Fruit fly (Drosophila melanogaster): Measurements from ENCODE around the gene Nt5a.

The Nt5a gene

dm6 chr3L:1323136-1323535 is 15.9 kb upstream of the Nt5a start (continued):
- TF ChIP-seq CG5245 (GFP tag; optimal IDR thresholded peaks at IDR 0.05): peak; percentile 64
- TF ChIP-seq nerfin-1 (tag; optimal IDR thresholded peaks at IDR 0.05): peak; percentile 58
- TF ChIP-seq mirr (GFP tag; optimal IDR thresholded peaks at IDR 0.05): no peak
- TF ChIP-seq CG7786 (GFP tag; optimal IDR thresholded peaks at IDR 0.05): peak; percentile 62
- peak; percentile 60 for TF ChIP-seq HLH3B (GFP tag; IDR thresholded peaks at IDR 0.05)
- TF ChIP-seq CG4328 (GFP tag; optimal IDR thresholded peaks at IDR 0.05): peak; percentile 10
- no peak for TF ChIP-seq gsb (GFP tag; IDR thresholded peaks at IDR 0.05)
- no peak for TF ChIP-seq da (GFP tag; optimal IDR thresholded peaks at IDR 0.05)
- TF ChIP-seq scrt (GFP tag; optimal IDR thresholded peaks at IDR 0.05): peak; percentile 21
- 0 out of 2 replicates have a peak, but pooled peaks have one; percentile 43 for TF ChIP-seq ap (GFP tag; IDR thresholded peaks at IDR 0.05)
- TF ChIP-seq CkIIα-i1 (GFP tag; IDR thresholded peaks at IDR 0.05): no peak
- TF ChIP-seq ems (GFP tag; optimal IDR thresholded peaks at IDR 0.05): peak; percentile 22
- TF ChIP-seq sna (GFP tag; IDR thresholded peaks at IDR 0.05; ENCODE audit: partially characterized antibody): no peak
- no peak for TF ChIP-seq CG6765 (GFP tag; optimal IDR thresholded peaks at IDR 0.05)
- peak; percentile 49 for TF ChIP-seq sd (tag; optimal IDR thresholded peaks at IDR 0.05)
- TF ChIP-seq pum (GFP tag; optimal IDR thresholded peaks at IDR 0.05): peak; percentile 71
- peak; percentile 24 for TF ChIP-seq Bteb2 (GFP tag; optimal IDR thresholded peaks at IDR 0.05)
- TF ChIP-seq Eip74EF (GFP tag; optimal IDR thresholded peaks at IDR 0.05): peak in 1 of 2 experiments; percentile 8
- TF ChIP-seq H15 (GFP tag; IDR thresholded peaks at IDR 0.05): peak; percentile 66; the same call in 2 of the 3 replicates
- no peak for TF ChIP-seq nom (GFP tag; optimal IDR thresholded peaks at IDR 0.05)
- TF ChIP-seq zf30C (GFP tag; optimal IDR thresholded peaks at IDR 0.05): peak; percentile 72
- 0 out of 2 replicates have a peak, but pooled peaks have one; percentile 14 for TF ChIP-seq sob (GFP tag; IDR thresholded peaks at IDR 0.05)
- peak; percentile 41 for TF ChIP-seq dm (GFP tag; optimal IDR thresholded peaks at IDR 0.05)
- no peak for TF ChIP-seq Bgb (GFP tag; IDR thresholded peaks at IDR 0.05; ENCODE audit: partially characterized antibody)
- peak; percentile 41 for TF ChIP-seq Ptx1 (GFP tag; IDR thresholded peaks at IDR 0.05)
- peak; percentile 15 for TF ChIP-seq CG11723 (GFP tag; optimal IDR thresholded peaks at IDR 0.05)
- peak; percentile 62 for TF ChIP-seq onecut (GFP tag; IDR thresholded peaks at IDR 0.05)
- TF ChIP-seq Xrp1 (GFP tag; IDR thresholded peaks at IDR 0.05): peak; percentile 84
- TF ChIP-seq CG1233 (GFP tag; optimal IDR thresholded peaks at IDR 0.05): peak; percentile 13
- no peak for TF ChIP-seq eve (GFP tag; optimal IDR thresholded peaks at IDR 0.05)
- no peak for TF ChIP-seq ftz-f1 (GFP tag; optimal IDR thresholded peaks at IDR 0.05)
- TF ChIP-seq CG7357 (GFP tag; IDR thresholded peaks at IDR 0.05): peak; percentile 42; the same call in 1 of the 3 replicates
- TF ChIP-seq CG9215 (GFP tag; IDR thresholded peaks at IDR 0.05): no peak
- TF ChIP-seq dan (GFP tag; IDR thresholded peaks at IDR 0.05): peak; percentile 10; the same call in 1 of the 2 replicates
- no peak for TF ChIP-seq CG3281 (GFP tag; optimal IDR thresholded peaks at IDR 0.05)
- TF ChIP-seq CG15011 (GFP tag; optimal IDR thresholded peaks at IDR 0.05): no peak
- no peak for TF ChIP-seq pan (optimal IDR thresholded peaks at IDR 0.05)
- peak in 1 of 2 experiments; percentile 50 for TF ChIP-seq pan (GFP tag; optimal IDR thresholded peaks at IDR 0.05 in 1 of 2, IDR thresholded peaks at IDR 0.05 in 1 of 2)
- TF ChIP-seq chn (GFP tag; optimal IDR thresholded peaks at IDR 0.05): peak; percentile 71
- peak; percentile 73 for TF ChIP-seq D19A (tag; optimal IDR thresholded peaks at IDR 0.05)
- no peak for TF ChIP-seq abd-A (tag; optimal IDR thresholded peaks at IDR 0.05)
- TF ChIP-seq toy (GFP tag; IDR thresholded peaks at IDR 0.05): no peak
- no peak for TF ChIP-seq gro (GFP tag; optimal IDR thresholded peaks at IDR 0.05)
- peak; percentile 40; the same call in 1 of the 2 replicates for TF ChIP-seq CG14441 (GFP tag; IDR thresholded peaks at IDR 0.05)
- peak; percentile 41 for TF ChIP-seq Dad (GFP tag; optimal IDR thresholded peaks at IDR 0.05)
- no peak for TF ChIP-seq B-H2 (GFP tag; optimal IDR thresholded peaks at IDR 0.05)
- no peak for TF ChIP-seq Hmr (GFP tag; optimal IDR thresholded peaks at IDR 0.05)
- TF ChIP-seq Jarid2 (GFP tag; optimal IDR thresholded peaks at IDR 0.05): peak; percentile 9
- TF ChIP-seq ara (GFP tag; IDR thresholded peaks at IDR 0.05): peak; percentile 74
- no peak for TF ChIP-seq C15 (GFP tag; IDR thresholded peaks at IDR 0.05)
- peak; percentile 25; the same call in 1 of the 2 replicates for TF ChIP-seq Lim3 (GFP tag; IDR thresholded peaks at IDR 0.05)
- no peak for TF ChIP-seq vfl (GFP tag; optimal IDR thresholded peaks at IDR 0.05)
